Worm (Caenorhabditis elegans) whole organism, L1 larva: Measurements from ENCODE around the gene D1046.4.
A peak's percentile ranks its signal among the peaks of the same experiment; 100 is the strongest.

Experiments
- C16A3.4 ChIP-seq: fragments of 150-350 bp; optimal IDR thresholded peaks from 2 replicates; lab custom pipeline; 2014; ENCODE audit warnings: missing biosample characterization, missing genetic modification characterization
- C34B4.2 ChIP-seq: sonication (generic microtip); optimal IDR thresholded peaks from 2 replicates; lab custom pipeline; 2017; ENCODE audit warnings: mild to moderate bottlenecking, missing genetic modification characterization, missing compliant biosample characterization
- F16B12.6 ChIP-seq: fragments of 150-350 bp; optimal IDR thresholded peaks from 2 replicates; lab custom pipeline; 2014; ENCODE audit warnings: missing biosample characterization, missing genetic modification characterization
- aha-1 ChIP-seq: fragments of 150-350 bp; optimal IDR thresholded peaks from 2 replicates; lab custom pipeline; 2014; ENCODE audit warnings: missing biosample characterization, missing genetic modification characterization
- aly-2 ChIP-seq: fragments of 150-350 bp; optimal IDR thresholded peaks from 2 replicates; lab custom pipeline; 2014; ENCODE audit warnings: missing biosample characterization, missing genetic modification characterization
- blmp-1 ChIP-seq: fragments of 150-350 bp; optimal IDR thresholded peaks from 2 replicates; lab custom pipeline; 2014; ENCODE audit warnings: missing biosample characterization, missing genetic modification characterization
- ceh-88 ChIP-seq: fragments of 200-800 bp; sonication (Bioruptor generic); IDR thresholded peaks from 2 replicates; pipeline ENCODE4 v1.3.6; 2022; ENCODE audit warnings: missing genetic modification characterization, missing compliant biosample characterization
- ceh-90 ChIP-seq: sonication (generic microtip); optimal IDR thresholded peaks from 2 replicates; lab custom pipeline; 2016; ENCODE audit warnings: missing genetic modification characterization, missing compliant biosample characterization
- ces-1 ChIP-seq: fragments of 150-350 bp; optimal IDR thresholded peaks from 2 replicates; lab custom pipeline; 2014; ENCODE audit warnings: missing biosample characterization, missing genetic modification reagents, missing genetic modification characterization
- efl-1 ChIP-seq, 4 experiments: fragments of 150-350 bp; optimal IDR thresholded peaks in 3 of 4; peaks in 1 of 4; 1 replicate in 1 of 4; 2 replicates in 3 of 4; lab custom pipeline; 2014; ENCODE audit warnings: missing biosample characterization in 2 of 4, missing genetic modification characterization in 2 of 4, missing genetic modification reagents in 2 of 4
- efl-3 ChIP-seq: fragments of 200-800 bp; sonication (Bioruptor generic); optimal IDR thresholded peaks from 2 replicates; lab custom pipeline; 2018; ENCODE audit warnings: mild to moderate bottlenecking, missing genetic modification characterization, missing compliant biosample characterization
- egl-13 ChIP-seq: sonication (generic microtip); optimal IDR thresholded peaks from 2 replicates; lab custom pipeline; 2016; ENCODE audit warnings: missing genotype, missing genetic modification reagents, missing genetic modification characterization, missing compliant biosample characterization
- elt-2 ChIP-seq: sonication (generic microtip); optimal IDR thresholded peaks from 2 replicates; lab custom pipeline; 2016; ENCODE audit warnings: missing genetic modification characterization, mild to moderate bottlenecking, inconsistent platforms, missing compliant biosample characterization, missing genetic modification reagents
- elt-3 ChIP-seq, 6 experiments: fragments of 150-350 bp in 1 of 6; sonication (generic microtip); optimal IDR thresholded peaks; 2 replicates each; lab custom pipeline; 2017 to 2018; ENCODE audit warnings: missing biosample characterization in 6 of 6, missing genetic modification characterization in 6 of 6, inconsistent platforms in 1 of 6
- fkh-4 ChIP-seq: sonication (generic microtip); optimal IDR thresholded peaks from 2 replicates; lab custom pipeline; 2016; ENCODE audit warnings: missing compliant biosample characterization, missing genetic modification characterization, borderline replicate concordance
- fkh-8 ChIP-seq: sonication (generic microtip); optimal IDR thresholded peaks from 2 replicates; lab custom pipeline; 2016; ENCODE audit warnings: mild to moderate bottlenecking, missing genetic modification characterization, missing compliant biosample characterization
- fos-1 ChIP-seq: fragments of 150-350 bp; optimal IDR thresholded peaks from 2 replicates; lab custom pipeline; 2014; ENCODE audit warnings: missing biosample characterization, missing genetic modification characterization
- hlh-4 ChIP-seq: sonication (generic microtip); optimal IDR thresholded peaks from 2 replicates; lab custom pipeline; 2016; ENCODE audit warnings: mild to moderate bottlenecking, missing genetic modification characterization, missing compliant biosample characterization
- lin-13 ChIP-seq: fragments of 150-350 bp; optimal IDR thresholded peaks from 2 replicates; lab custom pipeline; 2014; ENCODE audit warnings: missing biosample characterization, missing genetic modification reagents, missing genetic modification characterization
- lin-14 ChIP-seq: fragments of 200-800 bp; sonication (Bioruptor generic); optimal IDR thresholded peaks from 2 replicates; lab custom pipeline; 2018; ENCODE audit warnings: mild to moderate bottlenecking, missing genetic modification characterization, moderate library complexity, missing compliant biosample characterization
- mdl-1 ChIP-seq, 2 experiments: fragments of 150-350 bp; optimal IDR thresholded peaks; 2 replicates each; lab custom pipeline; 2014 to 2017; ENCODE audit warnings: missing biosample characterization in 2 of 2, missing genetic modification characterization in 2 of 2, inconsistent platforms in 1 of 2
- nhr-12 ChIP-seq: sonication (generic microtip); optimal IDR thresholded peaks from 2 replicates; lab custom pipeline; 2017; ENCODE audit warnings: missing biosample characterization, missing genetic modification characterization
- nhr-71 ChIP-seq: sonication (generic microtip); optimal IDR thresholded peaks from 2 replicates; lab custom pipeline; 2016; ENCODE audit warnings: mild to moderate bottlenecking, missing genetic modification characterization, moderate library complexity, missing compliant biosample characterization
- nhr-76 ChIP-seq: sonication (generic microtip); optimal IDR thresholded peaks from 2 replicates; lab custom pipeline; 2017; ENCODE audit warnings: missing biosample characterization, missing genetic modification characterization
- nhr-77 ChIP-seq: fragments of 150-350 bp; optimal IDR thresholded peaks from 2 replicates; lab custom pipeline; 2014; ENCODE audit warnings: missing biosample characterization, missing genetic modification characterization
- nhr-84 ChIP-seq: sonication (generic microtip); optimal IDR thresholded peaks from 2 replicates; lab custom pipeline; 2017; ENCODE audit warnings: missing biosample characterization, missing genetic modification characterization
- nhr-90 ChIP-seq: sonication (generic microtip); optimal IDR thresholded peaks from 2 replicates; lab custom pipeline; 2016; ENCODE audit warnings: mild to moderate bottlenecking, missing genetic modification characterization, missing compliant biosample characterization; ENCODE audit not compliant: poor library complexity
- pag-3 ChIP-seq: sonication (generic microtip); optimal IDR thresholded peaks from 2 replicates; lab custom pipeline; 2017; ENCODE audit warnings: missing genetic modification characterization, mild to moderate bottlenecking, missing compliant biosample characterization, antibody characterized with exemption, borderline replicate concordance; ENCODE audit not compliant: insufficient read depth
- pax-3 ChIP-seq: fragments of 200-800 bp; sonication (Bioruptor generic); optimal IDR thresholded peaks from 2 replicates; lab custom pipeline; 2018; ENCODE audit warnings: mild to moderate bottlenecking, missing genetic modification characterization, moderate library complexity, missing compliant biosample characterization
- pqm-1 ChIP-seq: sonication (generic microtip); optimal IDR thresholded peaks from 3 replicates; lab custom pipeline; 2017; ENCODE audit warnings: missing biosample characterization, missing genetic modification characterization
- rnt-1 ChIP-seq: sonication (generic microtip); optimal IDR thresholded peaks from 2 replicates; lab custom pipeline; 2016; ENCODE audit warnings: mild to moderate bottlenecking, missing genetic modification characterization, moderate library complexity, missing compliant biosample characterization
- skn-1 ChIP-seq: fragments of 150-350 bp; optimal IDR thresholded peaks from 2 replicates; lab custom pipeline; 2014; ENCODE audit warnings: missing biosample characterization, missing genetic modification characterization
- snu-23 ChIP-seq: sonication (generic microtip); optimal IDR thresholded peaks from 2 replicates; lab custom pipeline; 2016; ENCODE audit warnings: missing genetic modification characterization, missing compliant biosample characterization
- sox-4 ChIP-seq: sonication (generic microtip); optimal IDR thresholded peaks from 2 replicates; lab custom pipeline; 2016; ENCODE audit warnings: missing genetic modification characterization, missing compliant biosample characterization
- sptf-1 ChIP-seq: fragments of 150-350 bp; optimal IDR thresholded peaks from 2 replicates; lab custom pipeline; 2014; ENCODE audit warnings: missing biosample characterization, missing genetic modification characterization
- swsn-7 ChIP-seq: sonication (generic microtip); optimal IDR thresholded peaks from 2 replicates; lab custom pipeline; 2016; ENCODE audit warnings: missing genetic modification characterization, missing compliant biosample characterization
- unc-130 ChIP-seq: fragments of 150-350 bp; optimal IDR thresholded peaks from 2 replicates; lab custom pipeline; 2017; ENCODE audit warnings: missing biosample characterization, missing genetic modification characterization, inconsistent platforms
- unc-30 ChIP-seq: sonication (generic microtip); optimal IDR thresholded peaks from 2 replicates; lab custom pipeline; 2017; ENCODE audit warnings: missing biosample characterization, missing genetic modification characterization
- ztf-11 ChIP-seq, 2 experiments: sonication (generic microtip); optimal IDR thresholded peaks; 2 replicates each; lab custom pipeline; 2016 to 2017; ENCODE audit warnings: missing genetic modification characterization in 2 of 2, missing biosample characterization in 1 of 2, missing compliant biosample characterization in 1 of 2
- ztf-4 ChIP-seq: fragments of 150-350 bp; optimal IDR thresholded peaks from 2 replicates; lab custom pipeline; 2014; ENCODE audit warnings: missing biosample characterization, missing genetic modification characterization

The D1046.4 gene

DNA sequence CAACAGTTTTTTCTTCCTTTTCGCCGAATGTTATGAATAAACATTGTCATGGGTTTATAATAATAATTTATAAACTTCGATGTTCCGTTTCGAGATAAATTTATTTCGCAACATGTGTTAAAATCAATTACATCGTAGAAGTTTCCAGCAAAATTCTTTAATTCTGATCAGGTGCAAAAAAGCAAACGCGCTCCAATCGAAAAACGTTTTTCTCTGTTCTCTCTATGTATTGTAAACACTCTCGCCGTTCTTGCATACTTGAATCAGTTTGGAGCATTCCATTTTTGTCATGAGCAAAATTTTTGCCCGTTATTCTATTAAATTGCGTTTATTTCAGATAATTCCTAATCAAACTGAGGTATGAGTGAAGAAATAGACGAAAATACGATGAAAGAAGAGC lies 39.9 kb upstream of the D1046.4 start, which contains the start of gene rad-54.L2 (continued):
- TF ChIP-seq fkh-4 (tag; lab: Kevin White, UChicago) = no peak
- no peak for TF ChIP-seq nhr-12 (tag; lab: Kevin White, UChicago)
- TF ChIP-seq pax-3 = no peak
- no peak for TF ChIP-seq nhr-76 (tag; lab: Kevin White, UChicago)
- no peak for TF ChIP-seq C16A3.4 (tag; lab: Kevin White, UChicago)
- TF ChIP-seq unc-30 (tag; lab: Kevin White, UChicago) = no peak
- no peak for TF ChIP-seq elt-2 (tag; lab: Kevin White, UChicago)
- peak; percentile 76 for TF ChIP-seq lin-14
- TF ChIP-seq rnt-1 (tag; lab: Kevin White, UChicago) = no peak
- no peak for TF ChIP-seq sptf-1 (tag; lab: Kevin White, UChicago)
- TF ChIP-seq aly-2 (tag; lab: Kevin White, UChicago) = no peak
- TF ChIP-seq hlh-4 = no peak
- no peak for TF ChIP-seq ceh-90
- peak; percentile 79 for TF ChIP-seq fkh-8 (tag; lab: Kevin White, UChicago)
- peak in 1 of 2 experiments; percentile 22 for TF ChIP-seq mdl-1 (tag; optimal IDR thresholded peaks at IDR 0.05; lab: Kevin White, UChicago)
- TF ChIP-seq skn-1 (tag; lab: Kevin White, UChicago) = peak; percentile 78
- no peak for TF ChIP-seq ztf-4 (tag; lab: Kevin White, UChicago)
- peak; percentile 5 for TF ChIP-seq fos-1 (tag; lab: Kevin White, UChicago)
- peak; percentile 17 for TF ChIP-seq blmp-1 (tag; lab: Kevin White, UChicago)
- TF ChIP-seq efl-1 (optimal IDR thresholded peaks at IDR 0.05; lab: Kevin White, UChicago) = peak; percentile 54 to 65
- TF ChIP-seq efl-1 (GFP tag; optimal IDR thresholded peaks at IDR 0.05 in 1 of 2; lab: Kevin White, UChicago) = peak; percentile 65 to 93
- no peak for TF ChIP-seq pag-3 (tag; lab: Kevin White, UChicago)
- peak; percentile 23 for TF ChIP-seq nhr-90 (tag; lab: Kevin White, UChicago)
- no peak for TF ChIP-seq ztf-11 (tag; optimal IDR thresholded peaks at IDR 0.05; lab: Kevin White, UChicago)
- TF ChIP-seq nhr-77 (tag; lab: Kevin White, UChicago) = peak; percentile 10
- TF ChIP-seq swsn-7 (tag; lab: Kevin White, UChicago) = peak; percentile 25
- TF ChIP-seq sox-4 = no peak
- no peak for TF ChIP-seq ces-1 (GFP tag; lab: Kevin White, UChicago)
- TF ChIP-seq nhr-84 = no peak
- peak; percentile 4 for TF ChIP-seq egl-13
- peak; percentile 12 for TF ChIP-seq F16B12.6 (tag; lab: Kevin White, UChicago)
- TF ChIP-seq elt-3 (tag; optimal IDR thresholded peaks at IDR 0.05; lab: Kevin White, UChicago) = peak in 1 of 6 experiments; percentile 3
- TF ChIP-seq pqm-1 = no peak

DNA sequence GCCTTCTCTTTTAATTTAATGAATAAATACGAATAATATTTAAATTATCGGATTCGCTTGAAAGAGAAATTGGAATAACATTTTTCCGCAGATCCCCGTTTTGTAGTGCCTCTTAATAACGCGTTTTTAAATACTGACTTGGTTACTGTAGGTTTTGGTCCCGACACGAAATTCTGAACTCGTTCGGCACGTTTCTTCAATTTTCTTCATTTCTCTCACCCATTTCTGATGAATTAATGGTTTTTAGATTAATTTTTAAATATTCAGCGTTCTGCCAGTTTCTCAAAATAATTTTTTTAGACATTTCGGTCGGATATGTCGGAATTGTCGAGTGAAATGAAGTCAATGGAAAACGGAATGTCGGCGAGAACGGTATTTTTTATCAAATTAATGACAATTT lies 32.3 kb upstream of the D1046.4 start, which contains the start of gene C27B7.5:
Gene C27B7.5, plus strand, starts transcription at position 301 of the 400 bp plus-strand sequence.
- TF ChIP-seq sptf-1 (tag; lab: Kevin White, UChicago) = no peak

DNA sequence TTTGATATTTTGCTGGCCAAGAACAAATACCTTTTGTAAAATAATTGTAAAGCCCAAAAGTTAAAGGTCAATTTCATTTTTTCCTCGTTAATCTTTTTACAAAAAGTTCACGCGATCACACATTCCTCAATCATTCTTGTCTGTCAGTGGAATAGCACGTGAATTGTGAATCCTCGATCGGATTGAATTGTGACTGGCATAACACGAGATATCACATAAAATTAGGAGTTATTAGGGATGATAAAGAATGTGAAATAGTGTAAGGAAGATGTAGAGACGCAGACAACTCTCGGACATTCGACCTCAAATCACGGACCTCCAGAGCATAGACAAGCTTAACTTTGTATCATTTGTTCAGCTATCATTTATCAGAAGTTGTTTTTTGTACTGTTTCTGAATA lies 27.5 kb upstream of the D1046.4 start, which contains the start of gene C27B7.6:
Gene C27B7.6, minus strand, starts transcription at position 182 of the 400 bp plus-strand sequence.
- TF ChIP-seq ceh-88 (GFP tag; lab: Robert Waterston, UW) (no peak), ces-1 (GFP tag; lab: Kevin White, UChicago) (no peak), efl-3 (GFP tag; lab: Kevin White, UChicago) (no peak), nhr-77 (tag; lab: Kevin White, UChicago) (no peak), C34B4.2 (no peak), nhr-71 (tag; lab: Kevin White, UChicago) (peak; percentile 62), elt-2 (tag; lab: Kevin White, UChicago) (no peak), snu-23 (GFP tag; lab: Kevin White, UChicago) (peak; percentile 24), aha-1 (tag; lab: Kevin White, UChicago) (no peak), lin-13 (GFP tag; lab: Kevin White, UChicago) (no peak), nhr-12 (tag; lab: Kevin White, UChicago) (no peak), efl-1 (optimal IDR thresholded peaks at IDR 0.05; lab: Kevin White, UChicago) (no peak), efl-1 (GFP tag; optimal IDR thresholded peaks at IDR 0.05 in 1 of 2; lab: Kevin White, UChicago) (peak in 1 of 2 experiments; percentile 83), sox-4 (no peak), rnt-1 (tag; lab: Kevin White, UChicago) (peak; percentile 40), unc-130 (tag; lab: Kevin White, UChicago) (peak; percentile 14)
